Fruit fly (Drosophila melanogaster): ENCODE results near the gene kud.

- TF ChIP-seq CG8478 (optimal IDR thresholded peaks at IDR 0.05) = no peak
- TF ChIP-seq CTCF (optimal IDR thresholded peaks at IDR 0.05) = no peak
Observed at dm6 chr3L:16818063-16818462, 26.7 kb downstream of the kud start.

Data from S2 (cell line).